Fruit fly (Drosophila melanogaster) whole organism, prepupa: ENCODE data around the gene Kdm3.

Source experiments
- CG10631 ChIP-seq: fragments of 200-800 bp; sonication (Bioruptor generic); optimal IDR thresholded peaks from 2 replicates; lab custom pipeline; 2016; ENCODE audit warnings: missing biosample characterization, missing genetic modification characterization
- CG11902 ChIP-seq: fragments of 200-800 bp; sonication (Bioruptor generic); optimal IDR thresholded peaks from 3 replicates; lab custom pipeline; 2016; ENCODE audit warnings: missing biosample characterization, missing genetic modification characterization
- CG15336 ChIP-seq: fragments of 200-800 bp; sonication (Bioruptor generic); IDR thresholded peaks from 2 replicates; pipeline ENCODE4 v1.3.6; 2022; ENCODE audit warnings: missing biosample characterization, missing genetic modification characterization
- CG1621 ChIP-seq: fragments of 200-800 bp; sonication (Bioruptor generic); optimal IDR thresholded peaks from 3 replicates; lab custom pipeline; 2018; ENCODE audit warnings: missing biosample characterization, mild to moderate bottlenecking, missing genetic modification characterization
- CG16779 ChIP-seq: fragments of 200-800 bp; sonication (Bioruptor generic); optimal IDR thresholded peaks from 3 replicates; lab custom pipeline; 2017; ENCODE audit warnings: missing biosample characterization, mild to moderate bottlenecking, missing genetic modification characterization
- CG3032 ChIP-seq: fragments of 200-800 bp; optimal IDR thresholded peaks from 2 replicates; lab custom pipeline; 2019; ENCODE audit warnings: missing biosample characterization, mild to moderate bottlenecking, missing genetic modification characterization, moderate library complexity
- CG31627 ChIP-seq: fragments of 200-800 bp; sonication (Bioruptor generic); optimal IDR thresholded peaks from 3 replicates; lab custom pipeline; 2016; ENCODE audit warnings: missing biosample characterization, missing genetic modification characterization
- CG32006 ChIP-seq: fragments of 200-800 bp; sonication (Bioruptor generic); optimal IDR thresholded peaks from 3 replicates; lab custom pipeline; 2017; ENCODE audit warnings: missing biosample characterization, mild to moderate bottlenecking, missing genetic modification characterization
- CG34406 ChIP-seq: fragments of 200-800 bp; sonication (Bioruptor generic); optimal IDR thresholded peaks from 3 replicates; lab custom pipeline; 2016; ENCODE audit warnings: missing biosample characterization, missing genetic modification characterization
- CG4318 ChIP-seq: fragments of 200-800 bp; sonication (Bioruptor generic); optimal IDR thresholded peaks from 3 replicates; lab custom pipeline; 2017; ENCODE audit warnings: missing biosample characterization, mild to moderate bottlenecking, missing genetic modification characterization
- CG6163 ChIP-seq: fragments of 200-800 bp; sonication (Bioruptor generic); IDR thresholded peaks from 3 replicates; pipeline ENCODE4 v1.3.6; 2022; ENCODE audit warnings: missing biosample characterization, missing genetic modification characterization
- CG6276 ChIP-seq: fragments of 200-800 bp; sonication (Bioruptor generic); optimal IDR thresholded peaks from 2 replicates; lab custom pipeline; 2017; ENCODE audit warnings: missing biosample characterization, mild to moderate bottlenecking, missing genetic modification characterization
- CG6792 ChIP-seq: fragments of 200-800 bp; sonication (Bioruptor generic); optimal IDR thresholded peaks from 3 replicates; lab custom pipeline; 2016; ENCODE audit warnings: missing biosample characterization, missing genetic modification characterization
- CG6808 ChIP-seq: fragments of 200-800 bp; sonication (Bioruptor generic); optimal IDR thresholded peaks from 3 replicates; lab custom pipeline; 2017; ENCODE audit warnings: missing biosample characterization, missing genetic modification characterization, mild to moderate bottlenecking, moderate library complexity, missing genetic modification reagents
- CG6854 ChIP-seq: fragments of 200-800 bp; sonication (Bioruptor generic); optimal IDR thresholded peaks from 2 replicates; lab custom pipeline; 2017; ENCODE audit warnings: missing biosample characterization, mild to moderate bottlenecking, missing genetic modification characterization
- CG7368 ChIP-seq: fragments of 200-800 bp; sonication (Bioruptor generic); optimal IDR thresholded peaks from 3 replicates; lab custom pipeline; 2016; ENCODE audit warnings: missing biosample characterization, missing genetic modification characterization
- CG8119 ChIP-seq: fragments of 200-800 bp; sonication (Bioruptor generic); IDR thresholded peaks from 3 replicates; pipeline ENCODE4 v1.3.6; 2022; ENCODE audit warnings: missing biosample characterization, missing genetic modification characterization
- CG8319 ChIP-seq: fragments of 200-800 bp; sonication (Bioruptor generic); optimal IDR thresholded peaks from 3 replicates; lab custom pipeline; 2016; ENCODE audit warnings: missing biosample characterization, missing genetic modification characterization
- CG8632 ChIP-seq: fragments of 200-800 bp; sonication (Bioruptor generic); optimal IDR thresholded peaks from 3 replicates; lab custom pipeline; 2016; ENCODE audit warnings: missing biosample characterization, missing genetic modification characterization
- CG9139 ChIP-seq: fragments of 200-800 bp; sonication (Bioruptor generic); optimal IDR thresholded peaks from 3 replicates; lab custom pipeline; 2017; ENCODE audit warnings: missing biosample characterization, mild to moderate bottlenecking, missing genetic modification characterization
- Eip75B ChIP-seq: fragments of 200-800 bp; sonication (Bioruptor generic); optimal IDR thresholded peaks from 3 replicates; lab custom pipeline; 2016; ENCODE audit warnings: missing biosample characterization, missing genetic modification characterization
- Eip78C ChIP-seq: fragments of 200-800 bp; sonication (Bioruptor generic); peaks from one replicate; lab custom pipeline; 2016; ENCODE audit warnings: missing biosample characterization, missing genetic modification characterization
- Eip93F ChIP-seq: fragments of 200-800 bp; sonication (Bioruptor generic); optimal IDR thresholded peaks from 2 replicates; lab custom pipeline; 2016; ENCODE audit warnings: missing biosample characterization, mild to moderate bottlenecking, missing genetic modification characterization
- Gug ChIP-seq: fragments of 200-800 bp; sonication (Bioruptor generic); IDR thresholded peaks from 2 replicates; pipeline ENCODE4 v1.3.6; 2022; ENCODE audit warnings: missing biosample characterization, missing genetic modification characterization
- Hr39 ChIP-seq: fragments of 200-800 bp; sonication (Bioruptor generic); optimal IDR thresholded peaks from 2 replicates; lab custom pipeline; 2016; ENCODE audit warnings: missing biosample characterization, missing genetic modification characterization
- Hr4 ChIP-seq: fragments of 200-800 bp; sonication (Bioruptor generic); optimal IDR thresholded peaks from 3 replicates; lab custom pipeline; 2016; ENCODE audit warnings: missing biosample characterization, missing genetic modification characterization
- Lpt ChIP-seq: fragments of 200-800 bp; sonication (Bioruptor generic); optimal IDR thresholded peaks from 3 replicates; lab custom pipeline; 2016; ENCODE audit warnings: missing biosample characterization, missing genetic modification characterization
- Sox14 ChIP-seq: fragments of 200-800 bp; sonication (Bioruptor generic); optimal IDR thresholded peaks from 3 replicates; lab custom pipeline; 2016; ENCODE audit warnings: missing biosample characterization, missing genetic modification characterization
- Sox15 ChIP-seq: fragments of 200-800 bp; sonication (Bioruptor generic); optimal IDR thresholded peaks from 3 replicates; lab custom pipeline; 2016; ENCODE audit warnings: missing biosample characterization, missing genetic modification characterization
- achi ChIP-seq: fragments of 200-800 bp; sonication (Bioruptor generic); optimal IDR thresholded peaks from 3 replicates; lab custom pipeline; 2016; ENCODE audit warnings: missing biosample characterization, missing genetic modification characterization
- acj6 ChIP-seq: fragments of 200-800 bp; sonication (Bioruptor generic); optimal IDR thresholded peaks from 3 replicates; lab custom pipeline; 2016; ENCODE audit warnings: missing biosample characterization, missing genetic modification characterization
- cyc ChIP-seq: fragments of 200-800 bp; sonication (Bioruptor generic); optimal IDR thresholded peaks from 3 replicates; lab custom pipeline; 2016; ENCODE audit warnings: missing biosample characterization, missing genetic modification characterization
- dac ChIP-seq: fragments of 200-800 bp; sonication (Bioruptor generic); optimal IDR thresholded peaks from 2 replicates; lab custom pipeline; 2017; ENCODE audit warnings: missing biosample characterization, mild to moderate bottlenecking, missing genetic modification characterization
- dsx ChIP-seq: fragments of 200-800 bp; optimal IDR thresholded peaks from 3 replicates; lab custom pipeline; 2019; ENCODE audit warnings: missing biosample characterization, mild to moderate bottlenecking, missing genetic modification characterization, moderate library complexity; ENCODE audit not compliant: poor library complexity, severe bottlenecking
- esn ChIP-seq: fragments of 200-800 bp; sonication (Bioruptor generic); optimal IDR thresholded peaks from 2 replicates; lab custom pipeline; 2016; ENCODE audit warnings: missing biosample characterization, mild to moderate bottlenecking, missing genetic modification characterization, moderate library complexity
- fd59A ChIP-seq: fragments of 200-800 bp; sonication (Bioruptor generic); optimal IDR thresholded peaks from 2 replicates; lab custom pipeline; 2017; ENCODE audit warnings: missing biosample characterization, mild to moderate bottlenecking, missing genetic modification characterization, missing genetic modification reagents
- lz ChIP-seq: fragments of 200-800 bp; sonication (Bioruptor generic); optimal IDR thresholded peaks from 3 replicates; lab custom pipeline; 2016; ENCODE audit warnings: missing biosample characterization, missing genetic modification characterization
- net ChIP-seq: fragments of 200-800 bp; sonication (Bioruptor generic); optimal IDR thresholded peaks from 3 replicates; lab custom pipeline; 2016; ENCODE audit warnings: missing biosample characterization, missing genetic modification characterization
- pdm3 ChIP-seq: fragments of 200-800 bp; sonication (Bioruptor generic); optimal IDR thresholded peaks from 3 replicates; lab custom pipeline; 2016; ENCODE audit warnings: missing biosample characterization, missing genetic modification characterization
- salr ChIP-seq, 2 experiments: fragments of 200-800 bp; sonication (Bioruptor generic); optimal IDR thresholded peaks; 3 replicates each; lab custom pipeline; 2016 to 2018; ENCODE audit warnings: missing biosample characterization in 2 of 2, missing genetic modification characterization in 2 of 2, mild to moderate bottlenecking in 1 of 2
- ss ChIP-seq, 2 experiments: fragments of 200-800 bp; sonication (Bioruptor generic); optimal IDR thresholded peaks; 2 replicates in 1 of 2; 3 replicates in 1 of 2; lab custom pipeline; 2017 to 2018; ENCODE audit warnings: mild to moderate bottlenecking in 2 of 2, missing biosample characterization in 2 of 2, missing genetic modification characterization in 2 of 2, moderate library complexity in 1 of 2
- svp ChIP-seq: fragments of 200-800 bp; sonication (Bioruptor generic); peaks from one replicate; lab custom pipeline; 2016; ENCODE audit warnings: missing biosample characterization, missing genetic modification characterization
- topi ChIP-seq: fragments of 200-800 bp; sonication (Bioruptor generic); optimal IDR thresholded peaks from 3 replicates; lab custom pipeline; 2016; ENCODE audit warnings: missing biosample characterization, missing genetic modification characterization
- vri ChIP-seq: fragments of 200-800 bp; sonication (Bioruptor generic); optimal IDR thresholded peaks from 3 replicates; lab custom pipeline; 2016; ENCODE audit warnings: missing biosample characterization, mild to moderate bottlenecking, missing genetic modification characterization

Gene Kdm3

dm6 chr3R:9515860-9516344, at the start of gene Kdm3, which contains the start of the genes mRpL47 and CG8176:
TSS of gene Kdm3 (plus strand) at chr3R:9516007.
TSS of gene mRpL47 (minus strand) at chr3R:9515908.
TSS of gene CG8176 (plus strand) at chr3R:9516007.
- peak; percentile 65 for TF ChIP-seq vri (GFP tag; lab: Kevin White, UChicago)
- peak; percentile 25 for TF ChIP-seq esn (GFP tag; lab: Kevin White, UChicago)
- TF ChIP-seq CG4318 (GFP tag; lab: Kevin White, UChicago), result no peak
- TF ChIP-seq CG6808 (GFP tag; lab: Kevin White, UChicago), result no peak
- TF ChIP-seq topi, result peak; percentile 28
- TF ChIP-seq Sox15 (GFP tag; lab: Kevin White, UChicago), result peak; percentile 0
- no peak for TF ChIP-seq Hr39 (GFP tag; lab: Kevin White, UChicago)
- no peak for TF ChIP-seq CG7368
- TF ChIP-seq Gug (GFP tag; lab: Robert Waterston, UW), result no peak
- no peak for TF ChIP-seq CG6854
- no peak for TF ChIP-seq Eip78C (GFP tag; lab: Kevin White, UChicago)
- TF ChIP-seq Lpt (GFP tag; lab: Kevin White, UChicago), result no peak
- peak; percentile 57 for TF ChIP-seq cyc (GFP tag; lab: Kevin White, UChicago)
- no peak for TF ChIP-seq CG11902 (GFP tag; lab: Kevin White, UChicago)
- TF ChIP-seq CG31627 (GFP tag; lab: Kevin White, UChicago), result peak; percentile 72
- TF ChIP-seq CG9139 (GFP tag; lab: Kevin White, UChicago), result no peak
- peak; percentile 36 for TF ChIP-seq CG3032 (tag; lab: Kevin White, UChicago)
- no peak for TF ChIP-seq pdm3
- TF ChIP-seq Sox14, result peak; percentile 69
- peak; percentile 46 for TF ChIP-seq lz (GFP tag; lab: Kevin White, UChicago)
- TF ChIP-seq CG6792 (GFP tag; lab: Kevin White, UChicago), result no peak
- TF ChIP-seq CG16779 (tag; lab: Kevin White, UChicago), result no peak
- TF ChIP-seq dac (GFP tag; lab: Kevin White, UChicago), result no peak
- TF ChIP-seq CG10631 (GFP tag; lab: Kevin White, UChicago), result no peak
- TF ChIP-seq CG6163 (GFP tag; lab: Robert Waterston, UW), result no peak
- TF ChIP-seq CG1621 (tag; lab: Kevin White, UChicago), result no peak
- TF ChIP-seq CG32006 (GFP tag; lab: Kevin White, UChicago), result no peak
- TF ChIP-seq ss (GFP tag; optimal IDR thresholded peaks at IDR 0.05; lab: Kevin White, UChicago), result no peak
- TF ChIP-seq Hr4 (GFP tag; lab: Kevin White, UChicago), result no peak
- no peak for TF ChIP-seq dsx (GFP tag; lab: Kevin White, UChicago)
- TF ChIP-seq Eip93F (GFP tag; lab: Kevin White, UChicago), result no peak
- TF ChIP-seq CG8319 (GFP tag; lab: Kevin White, UChicago), result no peak
- no peak for TF ChIP-seq fd59A (GFP tag; lab: Kevin White, UChicago)

dm6 chr3R:9468109-9468508, 47.7 kb upstream of the Kdm3 start:
- TF ChIP-seq Eip75B (GFP tag; lab: Kevin White, UChicago) (no peak), fd59A (GFP tag; lab: Kevin White, UChicago) (no peak), svp (GFP tag; lab: Kevin White, UChicago) (peak; percentile 36)

- TF ChIP-seq cyc (GFP tag; lab: Kevin White, UChicago) (no peak), Gug (GFP tag; lab: Robert Waterston, UW) (peak; percentile 66), achi (peak; percentile 26), CG15336 (GFP tag; lab: Robert Waterston, UW) (peak; percentile 83), dac (GFP tag; lab: Kevin White, UChicago) (peak; percentile 11), CG6808 (GFP tag; lab: Kevin White, UChicago) (no peak), Eip75B (GFP tag; lab: Kevin White, UChicago) (no peak), Lpt (GFP tag; lab: Kevin White, UChicago) (peak; percentile 41), CG11902 (GFP tag; lab: Kevin White, UChicago) (no peak), CG6792 (GFP tag; lab: Kevin White, UChicago) (no peak), CG9139 (GFP tag; lab: Kevin White, UChicago) (no peak), salr (GFP tag; optimal IDR thresholded peaks at IDR 0.05; lab: Kevin White, UChicago) (peak in 1 of 2 experiments; percentile 36), vri (GFP tag; lab: Kevin White, UChicago) (no peak), CG8119 (GFP tag; lab: Robert Waterston, UW) (peak; percentile 76), CG31627 (GFP tag; lab: Kevin White, UChicago) (no peak), CG8319 (GFP tag; lab: Kevin White, UChicago) (no peak), CG32006 (GFP tag; lab: Kevin White, UChicago) (peak; percentile 54), CG7368 (no peak), CG34406 (GFP tag; lab: Kevin White, UChicago) (no peak), CG8632 (no peak), acj6 (GFP tag; lab: Kevin White, UChicago) (peak; percentile 8), CG6276 (GFP tag; lab: Kevin White, UChicago) (peak; percentile 48), Eip93F (GFP tag; lab: Kevin White, UChicago) (no peak), net (GFP tag; lab: Kevin White, UChicago) (peak; percentile 28), CG10631 (GFP tag; lab: Kevin White, UChicago) (peak; percentile 43), pdm3 (no peak), CG6163 (GFP tag; lab: Robert Waterston, UW) (peak; percentile 65), fd59A (GFP tag; lab: Kevin White, UChicago) (no peak), Hr4 (GFP tag; lab: Kevin White, UChicago) (peak; percentile 52)
Observed at dm6 chr3R:9480396-9480795, 35.4 kb upstream of the Kdm3 start.
